Fruit fly (Drosophila melanogaster) whole organism, embryonic: ENCODE data around the gene CG42342.

Experiments used
- Abd-B ChIP-seq: fragments of 200-800 bp; sonication (Bioruptor generic); optimal IDR thresholded peaks from 2 replicates; lab custom pipeline; 2018; ENCODE audit warnings: missing biosample characterization, mild to moderate bottlenecking, missing genetic modification characterization, moderate library complexity
- B-H1 ChIP-seq: fragments of 200-800 bp; sonication (Bioruptor generic); IDR thresholded peaks from 3 replicates; pipeline ENCODE4 v1.3.6; 2022; ENCODE audit warnings: missing biosample characterization, missing genetic modification characterization
- B-H2 ChIP-seq: fragments of 200-800 bp; sonication (Bioruptor generic); optimal IDR thresholded peaks from 2 replicates; lab custom pipeline; 2018; ENCODE audit warnings: missing biosample characterization, mild to moderate bottlenecking, missing genetic modification characterization
- CG12219 ChIP-seq: fragments of 200-800 bp; sonication (Bioruptor generic); optimal IDR thresholded peaks from 3 replicates; lab custom pipeline; 2018; ENCODE audit warnings: missing biosample characterization, mild to moderate bottlenecking, missing genetic modification characterization
- CG17359 ChIP-seq: fragments of 200-800 bp; sonication (Bioruptor generic); optimal IDR thresholded peaks from 3 replicates; lab custom pipeline; 2018; ENCODE audit warnings: missing biosample characterization, mild to moderate bottlenecking, missing genetic modification characterization, moderate library complexity
- CG17568 ChIP-seq: fragments of 200-800 bp; sonication (Bioruptor generic); optimal IDR thresholded peaks from 2 replicates; lab custom pipeline; 2018; ENCODE audit warnings: missing biosample characterization, mild to moderate bottlenecking, missing genetic modification characterization, moderate library complexity
- CG17802 ChIP-seq: fragments of 200-800 bp; sonication (Bioruptor generic); optimal IDR thresholded peaks from 2 replicates; lab custom pipeline; 2018; ENCODE audit warnings: missing biosample characterization, mild to moderate bottlenecking, missing genetic modification characterization, moderate library complexity
- CG17912 ChIP-seq: fragments of 200-800 bp; sonication (Bioruptor generic); optimal IDR thresholded peaks from 2 replicates; lab custom pipeline; 2018; ENCODE audit warnings: missing biosample characterization, mild to moderate bottlenecking, missing genetic modification characterization
- CG1792 ChIP-seq: fragments of 200-800 bp; sonication (Bioruptor generic); optimal IDR thresholded peaks from 2 replicates; lab custom pipeline; 2016; ENCODE audit warnings: missing biosample characterization, missing genetic modification characterization
- CG2712 ChIP-seq: fragments of 200-800 bp; optimal IDR thresholded peaks from 3 replicates; lab custom pipeline; 2019; ENCODE audit warnings: missing biosample characterization, mild to moderate bottlenecking, missing genetic modification characterization, moderate library complexity
- CG30020 ChIP-seq: fragments of 200-800 bp; optimal IDR thresholded peaks from 2 replicates; lab custom pipeline; 2019; ENCODE audit warnings: missing biosample characterization, mild to moderate bottlenecking, missing genetic modification characterization, moderate library complexity
- CG32532 ChIP-seq: fragments of 200-800 bp; sonication (Bioruptor generic); IDR thresholded peaks from 2 replicates; pipeline ENCODE4 v1.3.6; 2022; ENCODE audit warnings: missing biosample characterization, missing genetic modification characterization
- CG3281 ChIP-seq: fragments of 200-800 bp; sonication (Bioruptor generic); optimal IDR thresholded peaks from 3 replicates; lab custom pipeline; 2017; ENCODE audit warnings: missing biosample characterization, mild to moderate bottlenecking, missing genetic modification characterization
- CG4707 ChIP-seq: fragments of 200-800 bp; sonication (Bioruptor generic); optimal IDR thresholded peaks from 2 replicates; lab custom pipeline; 2018; ENCODE audit warnings: missing biosample characterization, mild to moderate bottlenecking, missing genetic modification characterization, moderate library complexity
- CG6683 ChIP-seq: fragments of 200-800 bp; sonication (Bioruptor generic); optimal IDR thresholded peaks from 2 replicates; lab custom pipeline; 2017; ENCODE audit warnings: missing biosample characterization, mild to moderate bottlenecking, missing genetic modification characterization, missing genetic modification reagents
- CG7271 ChIP-seq: fragments of 200-800 bp; sonication (Bioruptor generic); optimal IDR thresholded peaks from 2 replicates; lab custom pipeline; 2018; ENCODE audit warnings: missing biosample characterization, mild to moderate bottlenecking, missing genetic modification characterization, moderate library complexity
- CG7786 ChIP-seq: fragments of 200-800 bp; sonication (Bioruptor generic); optimal IDR thresholded peaks from 2 replicates; lab custom pipeline; 2016; ENCODE audit warnings: missing biosample characterization, missing genetic modification characterization
- CG7987 ChIP-seq: fragments of 200-800 bp; sonication (Bioruptor generic); optimal IDR thresholded peaks from 2 replicates; lab custom pipeline; 2018; ENCODE audit warnings: missing biosample characterization, mild to moderate bottlenecking, missing genetic modification characterization, moderate library complexity
- CG8359 ChIP-seq: fragments of 200-800 bp; sonication (Bioruptor generic); optimal IDR thresholded peaks from 2 replicates; lab custom pipeline; 2017; ENCODE audit warnings: missing biosample characterization, mild to moderate bottlenecking, missing genetic modification characterization, borderline replicate concordance
- CG9727 ChIP-seq: fragments of 200-800 bp; sonication (Bioruptor generic); optimal IDR thresholded peaks from 3 replicates; lab custom pipeline; 2017; ENCODE audit warnings: missing biosample characterization, mild to moderate bottlenecking, missing genetic modification characterization
- CG9932 ChIP-seq: fragments of 200-800 bp; sonication (Bioruptor generic); IDR thresholded peaks from 2 replicates; pipeline ENCODE4 v1.3.6; 2022; ENCODE audit warnings: missing biosample characterization, missing genetic modification characterization
- Eip74EF ChIP-seq, 2 experiments: fragments of 200-800 bp in 1 of 2; fragments of >200 bp in 1 of 2; sonication (Bioruptor generic) in 1 of 2; optimal IDR thresholded peaks; 2 replicates each; lab custom pipeline; 2017 to 2019; ENCODE audit warnings: missing biosample characterization in 2 of 2, missing genetic modification characterization in 2 of 2, mild to moderate bottlenecking in 1 of 2, moderate library complexity in 1 of 2
- Gug ChIP-seq: fragments of 200-800 bp; sonication (Bioruptor generic); IDR thresholded peaks from 4 replicates; pipeline ENCODE4 v1.3.6; 2022; ENCODE audit warnings: missing biosample characterization, missing genetic modification characterization
- HLH3B ChIP-seq: fragments of 200-800 bp; sonication (Bioruptor generic); IDR thresholded peaks from 2 replicates; pipeline ENCODE4 v1.3.6; 2022; ENCODE audit warnings: missing biosample characterization, missing genetic modification characterization
- Hr3 ChIP-seq: fragments of 200-800 bp; sonication (Bioruptor generic); optimal IDR thresholded peaks from 3 replicates; lab custom pipeline; 2016; ENCODE audit warnings: missing biosample characterization, missing genetic modification characterization
- MBD-R2 ChIP-seq: fragments of 200-800 bp; sonication (Bioruptor generic); IDR thresholded peaks from 2 replicates; pipeline ENCODE4 v1.3.6; 2022; ENCODE audit warnings: missing biosample characterization, missing genetic modification characterization
- Mad ChIP-seq: fragments of 200-800 bp; sonication (Bioruptor generic); optimal IDR thresholded peaks from 2 replicates; lab custom pipeline; 2016; ENCODE audit warnings: missing biosample characterization, missing genetic modification characterization
- Mes4 ChIP-seq: fragments of 200-800 bp; sonication (Bioruptor generic); optimal IDR thresholded peaks from 2 replicates; lab custom pipeline; 2016; ENCODE audit warnings: missing biosample characterization, missing genetic modification characterization
- Sox102F ChIP-seq: fragments of 200-800 bp; sonication (Bioruptor generic); optimal IDR thresholded peaks from 2 replicates; lab custom pipeline; 2018; ENCODE audit warnings: missing biosample characterization, mild to moderate bottlenecking, missing genetic modification characterization, moderate library complexity
- Sry-δ ChIP-seq: fragments of 200-800 bp; sonication (Bioruptor generic); optimal IDR thresholded peaks from 2 replicates; lab custom pipeline; 2016; ENCODE audit warnings: missing biosample characterization, missing genetic modification characterization
- Vsx1 ChIP-seq: fragments of 200-800 bp; sonication (Bioruptor generic); optimal IDR thresholded peaks from 2 replicates; lab custom pipeline; 2017; ENCODE audit warnings: missing biosample characterization, mild to moderate bottlenecking, missing genetic modification characterization, missing genetic modification reagents
- abd-A ChIP-seq: fragments of 200-800 bp; sonication (Bioruptor generic); optimal IDR thresholded peaks from 3 replicates; lab custom pipeline; 2019; ENCODE audit warnings: missing biosample characterization, mild to moderate bottlenecking, missing genetic modification characterization, moderate library complexity
- ara ChIP-seq: fragments of 200-800 bp; sonication (Bioruptor generic); IDR thresholded peaks from 2 replicates; pipeline ENCODE4 v1.3.6; 2022; ENCODE audit warnings: missing biosample characterization, missing genetic modification characterization
- bowl ChIP-seq: fragments of 200-800 bp; sonication (Bioruptor generic); IDR thresholded peaks from 2 replicates; pipeline ENCODE4 v1.3.6; 2022; ENCODE audit warnings: missing biosample characterization, missing genetic modification characterization
- disco-r ChIP-seq: fragments of 200-800 bp; sonication (Bioruptor generic); optimal IDR thresholded peaks from 2 replicates; lab custom pipeline; 2016; ENCODE audit warnings: missing biosample characterization, missing genetic modification characterization
- dm ChIP-seq: fragments of 200-800 bp; sonication (Bioruptor generic); optimal IDR thresholded peaks from 3 replicates; lab custom pipeline; 2016; ENCODE audit warnings: missing biosample characterization, missing genetic modification characterization
- eyg ChIP-seq: fragments of 200-800 bp; sonication (Bioruptor generic); optimal IDR thresholded peaks from 3 replicates; lab custom pipeline; 2016; ENCODE audit warnings: missing biosample characterization, missing genetic modification characterization
- fd64A ChIP-seq: fragments of 200-800 bp; sonication (Bioruptor generic); optimal IDR thresholded peaks from 3 replicates; lab custom pipeline; 2018; ENCODE audit warnings: missing biosample characterization, mild to moderate bottlenecking, missing genetic modification characterization
- grn ChIP-seq: fragments of 200-800 bp; sonication (Bioruptor generic); optimal IDR thresholded peaks from 3 replicates; lab custom pipeline; 2017; ENCODE audit warnings: missing biosample characterization, missing genetic modification characterization
- ken ChIP-seq: fragments of 200-800 bp; sonication (Bioruptor generic); IDR thresholded peaks from 3 replicates; pipeline ENCODE4 v1.3.6; 2022; ENCODE audit warnings: missing biosample characterization, missing genetic modification characterization
- pb ChIP-seq: fragments of 200-800 bp; sonication (Bioruptor generic); optimal IDR thresholded peaks from 3 replicates; lab custom pipeline; 2016; ENCODE audit warnings: missing biosample characterization, missing genetic modification characterization
- pzg ChIP-seq: fragments of 200-800 bp; sonication (Bioruptor generic); optimal IDR thresholded peaks from 3 replicates; lab custom pipeline; 2018; ENCODE audit warnings: missing biosample characterization, mild to moderate bottlenecking, missing genetic modification characterization, moderate library complexity
- schlank ChIP-seq: fragments of 200-800 bp; sonication (Bioruptor generic); optimal IDR thresholded peaks from 2 replicates; lab custom pipeline; 2018; ENCODE audit warnings: missing biosample characterization, mild to moderate bottlenecking, missing genetic modification characterization
- so ChIP-seq: fragments of 200-800 bp; sonication (Bioruptor generic); IDR thresholded peaks from 3 replicates; pipeline ENCODE4 v1.3.6; 2022; ENCODE audit warnings: missing biosample characterization, missing genetic modification characterization
- sqz ChIP-seq: fragments of 200-800 bp; sonication (Bioruptor generic); optimal IDR thresholded peaks from 3 replicates; lab custom pipeline; 2018; ENCODE audit warnings: missing biosample characterization, mild to moderate bottlenecking, missing genetic modification characterization
- ssp ChIP-seq: fragments of 200-800 bp; sonication (Bioruptor generic); IDR thresholded peaks from 2 replicates; pipeline ENCODE4 v1.3.6; 2022; ENCODE audit warnings: missing biosample characterization, missing genetic modification characterization
- ttk ChIP-seq: fragments of 200-800 bp; sonication (Bioruptor generic); IDR thresholded peaks from 2 replicates; pipeline ENCODE4 v2.1.2; 2022; ENCODE audit warnings: missing biosample characterization, missing genetic modification characterization
- twi ChIP-seq: fragments of 200-800 bp; optimal IDR thresholded peaks from 2 replicates; lab custom pipeline; 2019; ENCODE audit warnings: missing biosample characterization, mild to moderate bottlenecking, missing genetic modification characterization, moderate library complexity
- vfl ChIP-seq: fragments of 200-800 bp; sonication (Bioruptor generic); optimal IDR thresholded peaks from 2 replicates; lab custom pipeline; 2016; ENCODE audit warnings: missing biosample characterization, missing genetic modification characterization
- wor ChIP-seq: fragments of 200-800 bp; sonication (Bioruptor generic); IDR thresholded peaks from 2 replicates; pipeline ENCODE4 v1.3.6; 2022; ENCODE audit warnings: missing biosample characterization, missing genetic modification characterization

Gene CG42342

dm6 chr3R:16573483-16574145, 71.0 kb downstream of the CG42342 start, which contains the start of gene CG14903 (continued):
- TF ChIP-seq CG7987 (GFP tag; lab: Kevin White, UChicago) (no peak), Gug (GFP tag; lab: Robert Waterston, UW) (no peak), CG17802 (peak; percentile 100), CG6683 (GFP tag; lab: Kevin White, UChicago) (no peak), ssp (GFP tag; lab: Robert Waterston, UW) (peak; percentile 71), CG12219 (GFP tag; lab: Kevin White, UChicago) (no peak), Hr3 (GFP tag; lab: Kevin White, UChicago) (peak; percentile 31), vfl (no peak), bowl (GFP tag; lab: Robert Waterston, UW) (no peak), sqz (GFP tag; lab: Kevin White, UChicago) (no peak), CG7786 (GFP tag; lab: Kevin White, UChicago) (peak; percentile 17), so (no peak), CG17568 (GFP tag; lab: Kevin White, UChicago) (no peak), Mad (no peak), Mes4 (GFP tag; lab: Kevin White, UChicago) (no peak), CG9727 (GFP tag; lab: Kevin White, UChicago) (peak; percentile 44), pzg (GFP tag; lab: Kevin White, UChicago) (peak; percentile 60), CG2712 (peak; percentile 45), CG1792 (GFP tag; lab: Kevin White, UChicago) (no peak), Eip74EF (GFP tag; optimal IDR thresholded peaks at IDR 0.05; lab: Kevin White, UChicago) (no peak), pb (GFP tag; lab: Kevin White, UChicago) (no peak), CG17359 (tag; lab: Kevin White, UChicago) (no peak), CG32532 (GFP tag; lab: Robert Waterston, UW) (no peak), MBD-R2 (GFP tag; lab: Robert Waterston, UW) (peak; percentile 87), CG9932 (GFP tag; lab: Robert Waterston, UW) (peak; percentile 67), schlank (tag; lab: Kevin White, UChicago) (no peak), CG17912 (GFP tag; lab: Kevin White, UChicago) (no peak), grn (no peak), ttk (GFP tag; lab: Robert Waterston, UW) (no peak; the same call in 1 of the 2 replicates), Vsx1 (no peak), Sox102F (GFP tag; lab: Kevin White, UChicago) (peak; percentile 3), ken (GFP tag; lab: Robert Waterston, UW) (peak; percentile 50; the same call in 2 of the 3 replicates), Sry-δ (GFP tag; lab: Kevin White, UChicago) (peak; percentile 85), B-H2 (GFP tag; lab: Kevin White, UChicago) (no peak), CG30020 (tag; lab: Kevin White, UChicago) (peak; percentile 71), abd-A (tag; lab: Kevin White, UChicago) (no peak), wor (GFP tag; lab: Robert Waterston, UW) (no peak), twi (no peak), CG7271 (tag; lab: Kevin White, UChicago) (no peak), HLH3B (GFP tag; lab: Robert Waterston, UW) (peak; percentile 49; the same call in 1 of the 2 replicates), fd64A (GFP tag; lab: Kevin White, UChicago) (no peak), disco-r (GFP tag; lab: Kevin White, UChicago) (no peak), dm (GFP tag; lab: Kevin White, UChicago) (peak; percentile 27), CG4707 (GFP tag; lab: Kevin White, UChicago) (no peak), eyg (no peak), B-H1 (GFP tag; lab: Robert Waterston, UW) (no peak), CG3281 (GFP tag; lab: Kevin White, UChicago) (no peak), CG8359 (no peak), Abd-B (GFP tag; lab: Kevin White, UChicago) (peak; percentile 79), ara (GFP tag; lab: Robert Waterston, UW) (no peak)
